ENCODE assay signal across 5 fruit fly cellular contexts in the genomic region with DNA sequence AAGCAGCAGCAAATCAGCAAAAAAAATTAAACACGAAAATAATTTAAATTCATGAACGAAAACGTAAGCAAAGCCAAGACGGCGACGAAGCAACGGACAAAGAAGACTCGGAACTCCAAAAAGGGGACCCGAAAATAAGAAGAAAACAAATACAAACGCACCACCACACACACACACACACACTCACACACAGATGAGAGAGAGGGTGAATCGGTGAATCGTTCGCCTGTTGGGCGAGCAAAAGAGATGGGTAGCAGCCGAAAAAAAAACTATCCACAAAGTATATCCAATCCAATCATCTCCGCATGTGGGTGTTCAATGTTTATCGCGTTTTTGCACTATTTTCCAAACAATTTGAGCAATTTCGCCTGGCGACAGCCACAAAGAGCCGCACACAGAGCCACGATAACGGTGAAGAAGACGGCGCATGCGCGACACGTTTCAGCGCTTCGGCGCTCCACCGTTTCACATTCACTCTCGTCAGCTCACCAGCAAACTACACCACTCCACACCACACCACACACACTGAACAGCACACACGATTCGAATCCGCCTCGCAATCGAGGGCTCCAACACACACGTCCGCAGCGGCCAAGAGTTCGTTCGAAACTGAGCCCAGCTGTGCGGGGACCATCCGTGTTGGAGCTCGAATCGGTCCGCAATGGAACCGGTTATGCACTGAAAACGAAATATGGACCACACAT.
TF ChIP-seq lines count a peak whose summit lies in the region.

A gene (minus strand): TSS at position 612 of the 704 bp plus-strand sequence.

- no peak for TF ChIP-seq CTCF in whole organism, embryonic (GFP tag; optimal IDR thresholded peaks at IDR 0.05; lab: Kevin White, UChicago)

TF ChIP-seq in whole organism, adult, 20 proteins besides CTCF, POLR2A, EP300 and RAD21:
- TF ChIP-seq pad (GFP tag; optimal IDR thresholded peaks at IDR 0.05; lab: Kevin White, UChicago) (peak; percentile 18), ovo (GFP tag; optimal IDR thresholded peaks at IDR 0.05; lab: Kevin White, UChicago) (peak; percentile 13), CG5204 (GFP tag; optimal IDR thresholded peaks at IDR 0.05; lab: Kevin White, UChicago) (no peak), cnc (optimal IDR thresholded peaks at IDR 0.05; lab: Kevin White, UChicago) (no peak)
TF ChIP-seq in whole organism, adult: peak in this region for 2.

TF ChIP-seq in whole organism, embryonic, 481 proteins besides CTCF, POLR2A, EP300 and RAD21 (continues in another document):
- TF ChIP-seq CG11093 (GFP tag; IDR thresholded peaks at IDR 0.05; lab: Robert Waterston, UW) = no peak
- peak; percentile 35; the same call in 2 of the 3 replicates for TF ChIP-seq zen2 (GFP tag; IDR thresholded peaks at IDR 0.05; lab: Robert Waterston, UW; ENCODE audit: partially characterized antibody)
- no peak for TF ChIP-seq CG11723 (GFP tag; optimal IDR thresholded peaks at IDR 0.05; lab: Kevin White, UChicago)
- TF ChIP-seq chinmo (GFP tag; IDR thresholded peaks at IDR 0.05; lab: Robert Waterston, UW; ENCODE audit: partially characterized antibody) = peak; percentile 84; the same call in 1 of the 4 replicates
- no peak for TF ChIP-seq CG30020 (tag; optimal IDR thresholded peaks at IDR 0.05; lab: Kevin White, UChicago)
- no peak for TF ChIP-seq fd3F (GFP tag; optimal IDR thresholded peaks at IDR 0.05; lab: Kevin White, UChicago)
- peak; percentile 10 to 42 for TF ChIP-seq Trl (optimal IDR thresholded peaks at IDR 0.05; lab: Kevin White, UChicago)
- TF ChIP-seq Trl (GFP tag; optimal IDR thresholded peaks at IDR 0.05; lab: Kevin White, UChicago) = no peak
- TF ChIP-seq aop (GFP tag; IDR thresholded peaks at IDR 0.05; lab: Robert Waterston, UW) = 0 out of 2 replicates have a peak, but pooled peaks have one; percentile 11
- TF ChIP-seq B-H1 (GFP tag; IDR thresholded peaks at IDR 0.05; lab: Robert Waterston, UW) = no peak
- no peak for TF ChIP-seq Fer2 (tag; optimal IDR thresholded peaks at IDR 0.05; lab: Kevin White, UChicago)
- TF ChIP-seq Jarid2 (GFP tag; optimal IDR thresholded peaks at IDR 0.05; lab: Kevin White, UChicago) = peak; percentile 87
- peak; percentile 48 for TF ChIP-seq CG9609 (GFP tag; optimal IDR thresholded peaks at IDR 0.05; lab: Kevin White, UChicago)
- TF ChIP-seq Bgb (GFP tag; IDR thresholded peaks at IDR 0.05; lab: Robert Waterston, UW; ENCODE audit: partially characterized antibody) = peak; percentile 21; the same call in 1 of the 2 replicates
- TF ChIP-seq dati (GFP tag; IDR thresholded peaks at IDR 0.05; lab: Robert Waterston, UW) = no peak
- no peak for TF ChIP-seq CG4424 (GFP tag; optimal IDR thresholded peaks at IDR 0.05; lab: Kevin White, UChicago)
- TF ChIP-seq HLHmδ (GFP tag; optimal IDR thresholded peaks at IDR 0.05; lab: Kevin White, UChicago) = peak; percentile 84

TF ChIP-seq in whole organism, prepupa, 60 proteins besides CTCF, POLR2A, EP300 and RAD21:
- TF ChIP-seq Eip78C (GFP tag; lab: Kevin White, UChicago) (peak; percentile 16), Sox102F (GFP tag; optimal IDR thresholded peaks at IDR 0.05; lab: Kevin White, UChicago) (no peak)
TF ChIP-seq in whole organism, prepupa: peak in this region for 1.

TF ChIP-seq in whole organism, pupa, 21 proteins besides CTCF, POLR2A, EP300 and RAD21:
- TF ChIP-seq CG15710 (tag; optimal IDR thresholded peaks at IDR 0.05; lab: Kevin White, UChicago) = no peak
- TF ChIP-seq CG4496 (GFP tag; IDR thresholded peaks at IDR 0.05; lab: Robert Waterston, UW) = 0 out of 3 replicates have a peak, but pooled peaks have one; percentile 73
- TF ChIP-seq fd96Ca (GFP tag; IDR thresholded peaks at IDR 0.05; lab: Robert Waterston, UW) = no peak
- no peak for TF ChIP-seq CG10348 (GFP tag; IDR thresholded peaks at IDR 0.05; lab: Robert Waterston, UW)
TF ChIP-seq in whole organism, pupa: peak in this region for 1.

TF ChIP-seq in whole organism, wandering third instar larva, 38 proteins besides CTCF, POLR2A, EP300 and RAD21:
- no peak for TF ChIP-seq Myc (optimal IDR thresholded peaks at IDR 0.05; lab: Kevin White, UChicago)
- TF ChIP-seq Dif (GFP tag; optimal IDR thresholded peaks at IDR 0.05; lab: Kevin White, UChicago; ENCODE audit: partially characterized antibody) = peak; percentile 78
- peak; percentile 12 to 32 for TF ChIP-seq dl (GFP tag; optimal IDR thresholded peaks at IDR 0.05; lab: Kevin White, UChicago; ENCODE audit: insufficient read depth in 1 of 2, partially characterized antibody in 2 of 2)
- no peak for TF ChIP-seq fru (GFP tag; optimal IDR thresholded peaks at IDR 0.05; lab: Kevin White, UChicago)
- TF ChIP-seq woc (GFP tag; optimal IDR thresholded peaks at IDR 0.05; lab: Kevin White, UChicago) = no peak
- TF ChIP-seq Mio (GFP tag; optimal IDR thresholded peaks at IDR 0.05; lab: Kevin White, UChicago) = no peak
- TF ChIP-seq psq (GFP tag; optimal IDR thresholded peaks at IDR 0.05; lab: Kevin White, UChicago) = peak; percentile 89
- no peak for TF ChIP-seq Sp1 (GFP tag; optimal IDR thresholded peaks at IDR 0.05; lab: Kevin White, UChicago)
- no peak for TF ChIP-seq Abd-B (GFP tag; optimal IDR thresholded peaks at IDR 0.05; lab: Kevin White, UChicago)
- TF ChIP-seq CG9705 (GFP tag; optimal IDR thresholded peaks at IDR 0.05; lab: Kevin White, UChicago) = no peak
- TF ChIP-seq sv (GFP tag; optimal IDR thresholded peaks at IDR 0.05; lab: Kevin White, UChicago) = no peak
- no peak for TF ChIP-seq lola (GFP tag; optimal IDR thresholded peaks at IDR 0.05; lab: Kevin White, UChicago)
- peak; percentile 7 for TF ChIP-seq Vsx2 (GFP tag; optimal IDR thresholded peaks at IDR 0.05; lab: Kevin White, UChicago; ENCODE audit: partially characterized antibody)
- no peak for TF ChIP-seq sage (GFP tag; optimal IDR thresholded peaks at IDR 0.05; lab: Kevin White, UChicago)
- TF ChIP-seq CrebA (GFP tag; optimal IDR thresholded peaks at IDR 0.05; lab: Kevin White, UChicago; ENCODE audit: borderline replicate concordance) = no peak
- TF ChIP-seq Hr83 (GFP tag; optimal IDR thresholded peaks at IDR 0.05; lab: Kevin White, UChicago; ENCODE audit: poor library complexity, severe bottlenecking) = peak; percentile 74
- TF ChIP-seq dsf (GFP tag; optimal IDR thresholded peaks at IDR 0.05; lab: Kevin White, UChicago; ENCODE audit: borderline replicate concordance) = no peak
- peak; percentile 45 for TF ChIP-seq jim (GFP tag; optimal IDR thresholded peaks at IDR 0.05; lab: Kevin White, UChicago)
- no peak for TF ChIP-seq tai (GFP tag; optimal IDR thresholded peaks at IDR 0.05; lab: Kevin White, UChicago)
- no peak for TF ChIP-seq usp (GFP tag; optimal IDR thresholded peaks at IDR 0.05; lab: Kevin White, UChicago)
- TF ChIP-seq HLH106 (tag; optimal IDR thresholded peaks at IDR 0.05; lab: Kevin White, UChicago) = no peak
- TF ChIP-seq rgr (GFP tag; optimal IDR thresholded peaks at IDR 0.05; lab: Kevin White, UChicago) = no peak
- TF ChIP-seq GATAd (GFP tag; optimal IDR thresholded peaks at IDR 0.05; lab: Kevin White, UChicago) = no peak
